Fruit fly (Drosophila melanogaster) whole organism, embryonic: ENCODE measurements around the gene CG43346.

Experiments used
- CG11560 ChIP-seq: fragments of 200-800 bp; sonication (Bioruptor generic); IDR thresholded peaks from 3 replicates; pipeline ENCODE4 v1.3.6; 2022; ENCODE audit warnings: missing biosample characterization, missing genetic modification characterization
- CG11695 ChIP-seq: fragments of 200-800 bp; sonication (Bioruptor generic); IDR thresholded peaks from 3 replicates; pipeline ENCODE4 v1.3.6; 2022; ENCODE audit warnings: missing biosample characterization, missing genetic modification characterization
- CG15601 ChIP-seq: fragments of 200-800 bp; sonication (Bioruptor generic); optimal IDR thresholded peaks from 3 replicates; lab custom pipeline; 2019; ENCODE audit warnings: missing biosample characterization, mild to moderate bottlenecking, missing genetic modification characterization, moderate library complexity
- CG16815 ChIP-seq: fragments of 200-800 bp; sonication (Bioruptor generic); optimal IDR thresholded peaks from 3 replicates; lab custom pipeline; 2017; ENCODE audit warnings: missing biosample characterization, mild to moderate bottlenecking, missing genetic modification characterization
- CG17361 ChIP-seq: fragments of 200-800 bp; sonication (Bioruptor generic); IDR thresholded peaks from 3 replicates; pipeline ENCODE4 v1.3.6; 2022; ENCODE audit warnings: missing biosample characterization, missing genetic modification characterization
- CG18476 ChIP-seq: fragments of 200-800 bp; sonication (Bioruptor generic); optimal IDR thresholded peaks from 2 replicates; lab custom pipeline; 2016; ENCODE audit warnings: missing biosample characterization, mild to moderate bottlenecking, missing genetic modification characterization
- CG32772 ChIP-seq: fragments of 200-800 bp; sonication (Bioruptor generic); IDR thresholded peaks from 2 replicates; pipeline ENCODE4 v1.3.6; 2022; ENCODE audit warnings: missing biosample characterization, missing genetic modification characterization
- CG6854 ChIP-seq: fragments of 200-800 bp; sonication (Bioruptor generic); optimal IDR thresholded peaks from 3 replicates; lab custom pipeline; 2017; ENCODE audit warnings: missing biosample characterization, mild to moderate bottlenecking, missing genetic modification characterization
- CG7372 ChIP-seq: fragments of 200-800 bp; sonication (Bioruptor generic); IDR thresholded peaks from 2 replicates; pipeline ENCODE4 v1.3.6; 2022; ENCODE audit warnings: missing biosample characterization, missing genetic modification characterization
- ab ChIP-seq: fragments of 200-800 bp; sonication (Bioruptor generic); optimal IDR thresholded peaks from 2 replicates; lab custom pipeline; 2016; ENCODE audit warnings: missing biosample characterization, missing genetic modification characterization
- dm ChIP-seq: fragments of 200-800 bp; sonication (Bioruptor generic); optimal IDR thresholded peaks from 3 replicates; lab custom pipeline; 2016; ENCODE audit warnings: missing biosample characterization, missing genetic modification characterization
- jumu ChIP-seq: fragments of 200-800 bp; sonication (Bioruptor generic); optimal IDR thresholded peaks from 3 replicates; lab custom pipeline; 2016; ENCODE audit warnings: missing biosample characterization, missing genetic modification characterization
- salm ChIP-seq: fragments of 200-800 bp; sonication (Bioruptor generic); optimal IDR thresholded peaks from 2 replicates; lab custom pipeline; 2018; ENCODE audit warnings: missing biosample characterization, mild to moderate bottlenecking, missing genetic modification characterization
- trem ChIP-seq: fragments of 200-800 bp; optimal IDR thresholded peaks from 3 replicates; lab custom pipeline; 2019; ENCODE audit warnings: missing biosample characterization, mild to moderate bottlenecking, missing genetic modification characterization, moderate library complexity
- zfh1 ChIP-seq: fragments of 200-800 bp; sonication (Bioruptor generic); IDR thresholded peaks from 3 replicates; pipeline ENCODE4 v1.3.6; 2022; ENCODE audit warnings: missing biosample characterization, missing genetic modification characterization

The CG43346 gene

dm6 chr2L:21135764-21136163, 32.6 kb downstream of the CG43346 start:
- no peak for TF ChIP-seq CG15601 (tag; lab: Kevin White, UChicago)
- no peak for TF ChIP-seq jumu (GFP tag; lab: Kevin White, UChicago)
- no peak for TF ChIP-seq trem
- TF ChIP-seq CG32772: no peak
- TF ChIP-seq zfh1 (GFP tag; lab: Robert Waterston, UW): no peak
- no peak for TF ChIP-seq CG6854 (GFP tag; lab: Kevin White, UChicago)
- TF ChIP-seq CG7372: no peak
- TF ChIP-seq CG17361: no peak
- no peak for TF ChIP-seq CG11560 (tag; lab: Robert Waterston, UW)
- TF ChIP-seq ab (GFP tag; lab: Kevin White, UChicago): no peak
- TF ChIP-seq salm (tag; lab: Kevin White, UChicago): no peak
- TF ChIP-seq dm (GFP tag; lab: Kevin White, UChicago): no peak
- TF ChIP-seq CG18476 (GFP tag; lab: Kevin White, UChicago): no peak
- no peak for TF ChIP-seq CG16815 (GFP tag; lab: Kevin White, UChicago)
- TF ChIP-seq CG11695 (GFP tag; lab: Robert Waterston, UW): no peak
